Worm (Caenorhabditis elegans): ENCODE data around the gene F55H2.8.

F55H2.8 gene

DNA sequence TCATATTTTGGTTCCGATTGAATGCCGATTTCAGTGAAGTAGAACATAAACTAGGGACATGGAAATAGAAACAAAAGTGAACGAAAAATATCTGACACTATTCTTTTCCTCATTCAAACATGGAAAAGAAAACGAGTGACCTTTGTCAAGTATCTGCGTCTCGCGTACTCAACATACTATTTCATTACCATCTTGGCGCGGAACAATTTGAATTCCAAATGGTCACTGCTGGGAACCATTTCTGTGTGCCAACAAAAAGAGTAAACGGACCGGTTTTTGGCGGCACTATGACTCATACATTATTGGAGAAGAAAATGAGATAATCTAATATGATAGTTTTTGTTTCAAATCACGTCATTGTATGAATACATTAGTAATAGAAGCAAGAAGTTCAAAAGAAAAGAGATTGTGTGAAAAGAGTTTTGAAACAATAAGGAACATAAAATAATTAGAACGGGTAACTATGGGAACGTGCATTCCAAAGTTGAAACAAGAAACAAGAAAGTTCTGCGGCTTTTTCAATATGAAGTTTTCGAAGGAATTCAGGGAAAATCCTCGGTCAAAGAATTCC is 31.2 kb upstream of the F55H2.8 start:
- TF ChIP-seq nhr-129 (tag; optimal IDR thresholded peaks at IDR 0.05) = peak; percentile 29
- TF ChIP-seq fos-1 (tag; optimal IDR thresholded peaks at IDR 0.05) = peak; percentile 48
- TF ChIP-seq C34F6.9 (tag; optimal IDR thresholded peaks at IDR 0.05) = peak; percentile 13
- no peak for TF ChIP-seq gmeb-1 (tag; optimal IDR thresholded peaks at IDR 0.05)
- no peak for TF ChIP-seq egl-27 (tag; optimal IDR thresholded peaks at IDR 0.05)
- TF ChIP-seq zag-1 (tag; optimal IDR thresholded peaks at IDR 0.05) = no peak
- no peak for TF ChIP-seq dmd-4 (tag; optimal IDR thresholded peaks at IDR 0.05)

DNA sequence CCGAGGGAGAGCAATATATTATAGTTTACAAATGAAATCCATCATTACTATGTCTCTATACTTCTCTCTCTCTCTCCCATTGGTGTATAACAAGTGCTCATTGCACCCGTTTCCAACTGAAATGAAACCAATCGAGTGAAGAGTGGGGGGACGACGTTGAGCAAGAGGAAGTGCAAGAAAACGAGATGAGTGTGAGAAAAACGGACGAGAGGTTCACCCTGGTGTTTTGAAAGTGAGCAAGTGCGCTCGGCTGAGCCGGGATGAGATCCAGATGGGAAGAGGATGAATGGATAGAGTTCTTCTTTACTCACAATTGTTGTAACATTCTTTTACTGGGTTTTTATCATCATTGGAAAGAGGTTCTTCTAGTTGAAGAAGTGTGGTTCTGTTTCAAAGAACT is 30.0 kb upstream of the F55H2.8 start:
- TF ChIP-seq sma-9 (GFP tag; optimal IDR thresholded peaks at IDR 0.05) (peak; percentile 3), sma-9 (tag; optimal IDR thresholded peaks at IDR 0.05) (no peak), gmeb-1 (tag; optimal IDR thresholded peaks at IDR 0.05) (no peak), nhr-77 (tag; optimal IDR thresholded peaks at IDR 0.05) (no peak), R02D3.7 (tag; optimal IDR thresholded peaks at IDR 0.05) (no peak), zag-1 (tag; optimal IDR thresholded peaks at IDR 0.05) (peak; percentile 16), unc-55 (GFP tag; optimal IDR thresholded peaks at IDR 0.05) (peak; percentile 61), lin-11 (tag; optimal IDR thresholded peaks at IDR 0.05) (peak; percentile 27), lsy-2 (tag; optimal IDR thresholded peaks at IDR 0.05) (peak in 1 of 2 experiments; percentile 56), nhr-10 (tag; optimal IDR thresholded peaks at IDR 0.05) (no peak), C34F6.9 (tag; optimal IDR thresholded peaks at IDR 0.05) (peak; percentile 46), nhr-129 (tag; optimal IDR thresholded peaks at IDR 0.05) (peak; percentile 63), nhr-11 (tag; optimal IDR thresholded peaks at IDR 0.05) (no peak), F13H6.1 (tag; optimal IDR thresholded peaks at IDR 0.05) (peak; percentile 7), sma-3 (GFP tag; optimal IDR thresholded peaks at IDR 0.05) (no peak)

DNA sequence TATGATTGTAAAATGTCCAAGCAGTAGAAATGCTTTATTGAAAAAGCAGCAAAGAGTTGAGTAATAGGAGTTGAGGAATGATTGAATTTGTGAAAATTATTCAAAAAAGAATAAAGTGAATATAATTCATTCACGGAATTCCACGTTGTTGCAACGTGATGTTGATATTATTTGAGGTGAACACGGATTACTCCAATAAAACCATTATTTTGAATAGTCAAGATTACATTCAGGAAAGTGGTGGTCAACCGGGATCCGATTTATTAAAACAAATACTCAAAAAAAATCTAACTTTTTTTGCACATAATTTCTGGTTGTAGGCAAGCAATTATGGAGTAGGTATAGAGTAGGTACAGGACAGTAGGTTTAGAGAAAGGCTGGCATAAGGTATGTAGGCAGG is 28.3 kb upstream of the F55H2.8 start, which contains the start of gene bre-3:
TSS of gene bre-3 (minus strand) at position 101 of the 400 bp plus-strand sequence.
- TF ChIP-seq lsy-2 (tag; optimal IDR thresholded peaks at IDR 0.05) (no peak), unc-55 (GFP tag; optimal IDR thresholded peaks at IDR 0.05) (no peak), mdl-1 (tag; optimal IDR thresholded peaks at IDR 0.05) (no peak), peb-1 (tag; optimal IDR thresholded peaks at IDR 0.05) (no peak), nhr-77 (tag; optimal IDR thresholded peaks at IDR 0.05) (no peak), nhr-25 (tag; optimal IDR thresholded peaks at IDR 0.05) (no peak), sma-9 (GFP tag; optimal IDR thresholded peaks at IDR 0.05) (no peak), sma-9 (tag; optimal IDR thresholded peaks at IDR 0.05) (no peak), nhr-21 (tag; optimal IDR thresholded peaks at IDR 0.05) (no peak), nhr-237 (tag; optimal IDR thresholded peaks at IDR 0.05) (no peak), ama-1 (optimal IDR thresholded peaks at IDR 0.05) (no peak), snpc-4 (tag; optimal IDR thresholded peaks at IDR 0.05) (no peak), crh-2 (tag; optimal IDR thresholded peaks at IDR 0.05) (no peak), elt-1 (tag; optimal IDR thresholded peaks at IDR 0.05) (no peak), ZK546.5 (tag; optimal IDR thresholded peaks at IDR 0.05) (no peak), blmp-1 (tag; optimal IDR thresholded peaks at IDR 0.05; ENCODE audit: insufficient read depth) (no peak), ztf-11 (tag; optimal IDR thresholded peaks at IDR 0.05) (no peak), F13H6.1 (tag; optimal IDR thresholded peaks at IDR 0.05) (no peak), ztf-1 (GFP tag; conservative IDR thresholded peaks at IDR 0.05) (no peak)

DNA sequence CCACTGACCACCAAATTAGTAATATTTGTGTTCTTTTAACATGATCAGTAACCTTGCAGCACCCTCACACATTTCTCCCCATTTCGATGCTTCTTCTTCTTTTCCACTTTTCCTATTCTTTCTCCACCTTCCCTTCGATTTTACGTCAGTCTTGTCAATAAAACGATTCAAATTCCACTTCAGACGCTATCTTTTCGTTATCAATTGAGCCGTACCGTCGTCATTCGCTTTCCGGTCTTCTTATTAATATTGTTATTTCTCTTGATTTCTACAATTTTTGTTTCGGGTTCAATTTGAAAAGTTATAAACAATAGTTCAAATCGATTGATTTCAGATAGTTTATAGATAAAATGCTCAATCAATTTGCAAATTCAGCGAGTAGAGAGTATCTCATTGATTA is 26.2 kb upstream of the F55H2.8 start:
- TF ChIP-seq C34F6.9 (tag; optimal IDR thresholded peaks at IDR 0.05) = no peak
- TF ChIP-seq crh-2 (tag; optimal IDR thresholded peaks at IDR 0.05) = peak; percentile 12
- peak; percentile 2 for TF ChIP-seq gmeb-1 (tag; optimal IDR thresholded peaks at IDR 0.05)
- TF ChIP-seq fos-1 (tag; optimal IDR thresholded peaks at IDR 0.05) = peak; percentile 78
- no peak for TF ChIP-seq nhr-25 (tag; optimal IDR thresholded peaks at IDR 0.05)
- TF ChIP-seq R02D3.7 (tag; optimal IDR thresholded peaks at IDR 0.05) = no peak

DNA sequence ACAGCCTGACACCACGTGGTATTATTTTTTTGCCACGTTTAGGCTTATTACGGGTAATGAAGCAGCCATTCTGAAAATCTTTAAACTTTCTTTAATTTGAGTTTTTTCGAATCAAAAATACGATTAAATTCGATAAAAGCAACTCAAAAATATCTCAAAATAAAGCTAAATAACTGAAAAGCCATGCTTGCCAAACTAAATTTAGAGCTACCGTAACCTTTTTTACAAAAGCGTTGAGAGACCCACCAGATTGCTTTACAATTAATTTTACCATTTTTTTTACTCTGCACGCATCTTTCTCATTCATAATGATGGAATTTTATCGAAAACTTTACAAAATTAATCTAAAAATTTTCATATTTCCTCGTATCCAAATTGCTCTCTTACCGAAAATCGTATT is 25.6 kb upstream of the F55H2.8 start:
- TF ChIP-seq ama-1 (optimal IDR thresholded peaks at IDR 0.05) (no peak), nhr-77 (tag; optimal IDR thresholded peaks at IDR 0.05) (no peak), C34F6.9 (tag; optimal IDR thresholded peaks at IDR 0.05) (no peak)

DNA sequence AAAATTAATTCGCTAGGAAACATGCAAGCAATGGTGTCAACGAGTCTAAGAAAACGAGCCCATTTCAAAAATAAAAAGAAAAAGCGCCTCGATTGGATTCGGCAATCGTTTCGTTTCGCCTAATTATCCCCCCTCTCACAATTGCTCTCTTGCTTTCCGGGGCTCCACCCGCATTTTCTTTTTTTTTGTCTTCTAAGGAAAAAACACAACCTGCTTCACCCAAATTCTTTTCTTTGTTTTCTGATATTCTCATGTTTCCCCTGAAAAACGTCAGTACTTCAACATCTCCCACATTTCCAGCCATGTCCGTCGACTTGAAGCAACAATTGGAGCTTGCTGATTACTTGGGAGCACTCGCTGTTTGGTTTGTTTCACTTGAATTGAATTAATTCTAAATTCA is 25.2 kb upstream of the F55H2.8 start, which contains the start of gene nlp-36:
TSS of gene nlp-36 (plus strand) at position 301 of the 400 bp plus-strand sequence.
- TF ChIP-seq lsy-2 (tag; optimal IDR thresholded peaks at IDR 0.05) (peak in 1 of 2 experiments; percentile 2), aly-2 (tag; optimal IDR thresholded peaks at IDR 0.05) (no peak), zag-1 (tag; optimal IDR thresholded peaks at IDR 0.05) (no peak), nhr-77 (tag; optimal IDR thresholded peaks at IDR 0.05) (no peak)
